Fruit fly (Drosophila melanogaster) Kc167 (cell line): ENCODE results near the gene CG42692.

Source experiments
- Myc ChIP-seq: fragments of >200 bp; optimal IDR thresholded peaks from 2 replicates; lab custom pipeline; 2017; ENCODE audit warnings: missing external identifiers
- Sin3A ChIP-seq: fragments of >200 bp; optimal IDR thresholded peaks from 2 replicates; lab custom pipeline; 2018; ENCODE audit warnings: missing external identifiers
- h ChIP-seq: fragments of >200 bp; optimal IDR thresholded peaks from 3 replicates; lab custom pipeline; 2018; ENCODE audit warnings: missing external identifiers
- insv ChIP-seq: fragments of >200 bp; optimal IDR thresholded peaks from 3 replicates; lab custom pipeline; 2018; ENCODE audit warnings: missing external identifiers
- psq ChIP-seq: fragments of >200 bp; optimal IDR thresholded peaks from 2 replicates; lab custom pipeline; 2017; ENCODE audit warnings: missing external identifiers
- ttk ChIP-seq: sonication (Bioruptor generic); optimal IDR thresholded peaks from 2 replicates; lab custom pipeline; 2017; ENCODE audit warnings: missing external identifiers

The CG42692 gene

dm6 chr2L:14007801-14008200, at the start of gene CG42692:
TSS of gene CG42692 (plus strand) at chr2L:14008101.
- no peak for TF ChIP-seq h (lab: Kevin White, UChicago)
- TF ChIP-seq insv: no peak
- no peak for TF ChIP-seq psq (lab: Kevin White, UChicago)
- no peak for TF ChIP-seq Myc (lab: Kevin White, UChicago)
- no peak for TF ChIP-seq Sin3A (lab: Kevin White, UChicago)
- TF ChIP-seq ttk (lab: Kevin White, UChicago): no peak

DNA sequence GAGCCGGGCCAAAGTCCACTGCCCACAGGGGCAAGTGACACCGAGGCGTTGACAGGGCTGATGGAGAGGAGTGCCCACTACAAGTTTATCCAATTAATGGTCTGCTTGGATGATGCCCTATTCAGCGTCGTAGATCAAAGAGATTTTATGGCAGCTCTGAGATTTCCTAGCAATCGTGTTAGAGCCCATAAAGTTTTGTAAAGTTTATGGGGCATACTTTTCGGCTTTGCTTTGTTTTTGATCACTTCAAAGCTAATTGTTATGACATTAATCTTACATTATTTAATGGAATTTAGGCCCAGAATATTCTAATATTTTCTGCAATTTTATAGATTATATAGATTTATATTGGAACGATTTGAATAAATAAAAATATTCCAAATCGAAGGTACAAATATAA, 47.5 kb upstream of the CG42692 start:
- TF ChIP-seq Myc (lab: Kevin White, UChicago) (no peak), h (lab: Kevin White, UChicago) (no peak), Sin3A (lab: Kevin White, UChicago) (no peak), insv (no peak), psq (lab: Kevin White, UChicago) (no peak), ttk (lab: Kevin White, UChicago) (no peak)

DNA sequence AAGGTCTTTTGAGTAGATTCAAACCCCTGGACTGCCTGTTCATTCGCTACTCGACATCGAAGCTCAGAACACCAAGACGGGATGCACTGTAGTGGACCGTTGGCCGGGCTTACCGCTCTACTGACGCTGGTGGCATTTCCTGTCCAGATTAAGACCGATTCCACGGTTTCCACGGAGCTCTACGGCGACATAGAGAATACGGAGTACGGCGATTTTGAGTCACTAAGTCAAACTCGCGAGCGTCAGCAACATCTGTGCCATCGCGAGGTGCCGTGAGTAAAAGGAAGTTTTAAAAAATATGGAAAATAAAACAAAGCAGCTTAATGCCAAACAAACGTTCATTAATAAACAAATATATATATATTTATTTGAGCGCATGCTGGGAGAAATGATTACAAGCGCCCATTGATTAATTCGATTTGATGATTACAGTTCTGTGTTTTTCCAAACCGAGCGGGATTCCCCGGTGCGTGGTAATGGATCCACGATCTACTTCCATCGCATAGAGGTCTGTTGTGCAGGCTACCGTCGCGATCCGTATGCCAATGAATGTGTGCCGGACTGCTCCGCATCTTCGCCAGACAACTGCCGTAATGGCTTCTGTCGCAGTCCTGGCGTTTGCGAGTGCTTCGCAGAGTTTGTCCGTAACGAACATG, 44.3 kb upstream of the CG42692 start, which contains the start of gene NimB1:
NimB1 (plus strand) TSS at position 41 of the 656 bp plus-strand sequence.
- no peak for TF ChIP-seq h (lab: Kevin White, UChicago)
- TF ChIP-seq ttk (lab: Kevin White, UChicago): no peak
- TF ChIP-seq insv: no peak
- TF ChIP-seq Sin3A (lab: Kevin White, UChicago): no peak
- no peak for TF ChIP-seq psq (lab: Kevin White, UChicago)
- TF ChIP-seq Myc (lab: Kevin White, UChicago): no peak

- TF ChIP-seq h (lab: Kevin White, UChicago) (no peak), psq (lab: Kevin White, UChicago) (no peak), insv (no peak), Sin3A (lab: Kevin White, UChicago) (no peak), ttk (lab: Kevin White, UChicago) (no peak), Myc (lab: Kevin White, UChicago) (no peak)
Observed at dm6 chr2L:13966732-13967316, 41.1 kb upstream of the CG42692 start, which contains the start of gene NimB2. TSS of gene NimB2 (minus strand) at chr2L:13967018.

- TF ChIP-seq insv (no peak), h (lab: Kevin White, UChicago) (no peak), Myc (lab: Kevin White, UChicago) (no peak)
Observed at dm6 chr2L:13967846-13968350, 40.0 kb upstream of the CG42692 start, which contains the start of gene NimB3. TSS of gene NimB3 (minus strand) at chr2L:13967985.

DNA sequence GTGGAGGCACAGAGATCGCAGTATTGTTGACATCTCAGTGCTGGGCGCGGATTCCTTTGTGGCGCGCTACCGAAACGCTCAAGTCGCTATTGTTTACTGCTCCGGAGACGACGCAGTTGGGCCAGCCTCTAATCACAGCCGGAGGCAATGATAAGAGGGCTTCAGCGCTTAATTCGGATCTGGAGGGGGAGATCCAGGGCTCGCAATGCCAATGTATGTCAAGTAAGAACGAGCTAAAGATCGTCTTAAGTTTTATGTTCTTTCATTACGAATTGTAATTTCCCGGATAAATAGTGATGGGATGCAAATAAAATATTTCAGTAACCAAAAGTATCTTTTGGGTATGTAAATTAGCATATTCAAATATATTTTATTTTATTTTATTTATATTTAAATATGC, 38.0 kb upstream of the CG42692 start, which contains the start of the genes NimB4 and NimB5:
NimB4 (minus strand) TSS at position 101 of the 400 bp plus-strand sequence.
NimB5 (plus strand) TSS at position 302 of the 400 bp plus-strand sequence.
- no peak for TF ChIP-seq Myc (lab: Kevin White, UChicago)
- no peak for TF ChIP-seq Sin3A (lab: Kevin White, UChicago)
- TF ChIP-seq ttk (lab: Kevin White, UChicago): no peak
- no peak for TF ChIP-seq insv
- no peak for TF ChIP-seq h (lab: Kevin White, UChicago)
- TF ChIP-seq psq (lab: Kevin White, UChicago): no peak

DNA sequence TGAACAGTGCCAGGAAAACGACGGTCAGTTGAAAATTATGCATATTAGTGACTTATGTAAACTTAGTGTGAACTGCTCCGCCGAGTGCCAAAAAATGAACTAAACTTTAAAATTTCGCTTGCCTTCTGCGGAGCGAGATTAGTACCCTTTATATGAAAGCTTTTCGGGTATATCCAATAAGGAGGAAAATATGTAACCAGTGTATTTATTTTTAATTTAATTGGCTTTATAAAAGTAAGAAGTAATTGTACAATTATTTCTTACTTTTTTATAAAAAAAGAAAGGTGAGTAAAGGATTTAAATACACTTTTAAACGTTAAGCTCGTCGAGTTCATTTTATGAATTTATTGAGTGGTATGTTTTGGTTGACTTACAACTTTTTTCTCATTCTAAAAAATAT, 35.1 kb upstream of the CG42692 start, which contains the start of gene He:
He (minus strand) TSS at position 101 of the 400 bp plus-strand sequence.
- TF ChIP-seq ttk (lab: Kevin White, UChicago) (no peak), Myc (lab: Kevin White, UChicago) (no peak), h (lab: Kevin White, UChicago) (no peak), Sin3A (lab: Kevin White, UChicago) (no peak), insv (no peak), psq (lab: Kevin White, UChicago) (no peak)

dm6 chr2L:13976669-13977068, 31.2 kb upstream of the CG42692 start, which contains the start of gene NimC1:
TSS of gene NimC1 (minus strand) at chr2L:13976769.
- TF ChIP-seq Myc (lab: Kevin White, UChicago) (no peak), ttk (lab: Kevin White, UChicago) (no peak)

DNA sequence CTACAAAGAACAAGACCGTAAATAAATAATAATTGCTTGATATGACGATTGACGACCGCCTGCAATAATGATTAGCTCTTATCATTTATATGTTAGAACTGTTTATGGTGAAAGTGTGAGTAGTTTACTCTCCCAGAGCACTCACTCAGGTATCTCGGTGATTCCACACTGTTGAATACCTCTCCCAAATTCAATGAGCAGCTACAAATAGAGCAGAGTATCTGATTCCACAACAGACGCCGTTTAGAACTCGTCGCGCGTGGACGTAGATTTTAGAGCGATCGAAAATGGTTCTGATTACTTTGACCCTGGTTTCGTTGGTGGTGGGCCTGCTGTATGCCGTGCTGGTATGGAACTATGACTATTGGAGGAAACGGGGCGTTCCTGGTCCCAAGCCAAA, 30.8 kb upstream of the CG42692 start, which contains the start of gene Cyp28a5:
Cyp28a5 (plus strand) TSS at position 230 of the 400 bp plus-strand sequence.
- no peak for TF ChIP-seq Sin3A (lab: Kevin White, UChicago)
- no peak for TF ChIP-seq insv
- TF ChIP-seq Myc (lab: Kevin White, UChicago): no peak
- TF ChIP-seq ttk (lab: Kevin White, UChicago): no peak
- TF ChIP-seq psq (lab: Kevin White, UChicago): no peak
- no peak for TF ChIP-seq h (lab: Kevin White, UChicago)

DNA sequence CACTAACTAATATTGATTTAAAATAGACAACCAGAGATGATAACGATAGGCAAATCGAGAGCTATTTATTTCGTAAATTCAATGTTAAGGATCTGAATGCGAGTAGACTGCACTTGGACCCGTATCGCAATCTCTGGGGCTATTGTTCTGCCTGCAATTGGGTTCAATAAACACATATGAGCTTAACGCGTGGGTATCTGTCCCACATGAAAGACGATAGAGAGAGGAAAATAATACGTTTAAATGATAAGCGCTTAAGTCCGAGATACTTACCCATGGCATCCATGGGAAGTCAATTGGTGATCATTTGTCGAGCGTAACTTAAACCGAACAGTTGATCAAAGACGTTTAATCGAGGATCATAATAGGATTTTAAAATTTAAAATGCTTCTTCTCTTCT, 28.1 kb upstream of the CG42692 start, which contains the start of gene NimC2:
NimC2 (plus strand) TSS at position 301 of the 400 bp plus-strand sequence.
- TF ChIP-seq ttk (lab: Kevin White, UChicago): no peak
- no peak for TF ChIP-seq insv
- no peak for TF ChIP-seq psq (lab: Kevin White, UChicago)
- TF ChIP-seq Myc (lab: Kevin White, UChicago): no peak
- no peak for TF ChIP-seq h (lab: Kevin White, UChicago)
- no peak for TF ChIP-seq Sin3A (lab: Kevin White, UChicago)

- TF ChIP-seq Sin3A (lab: Kevin White, UChicago) (no peak), insv (no peak), Myc (lab: Kevin White, UChicago) (no peak), ttk (lab: Kevin White, UChicago) (no peak), psq (lab: Kevin White, UChicago) (no peak), h (lab: Kevin White, UChicago) (no peak)
Observed at dm6 chr2L:13998952-13999351, 8.9 kb upstream of the CG42692 start.
